Worm (Caenorhabditis elegans): ENCODE results near the gene Y71H2AM.25.

DNA sequence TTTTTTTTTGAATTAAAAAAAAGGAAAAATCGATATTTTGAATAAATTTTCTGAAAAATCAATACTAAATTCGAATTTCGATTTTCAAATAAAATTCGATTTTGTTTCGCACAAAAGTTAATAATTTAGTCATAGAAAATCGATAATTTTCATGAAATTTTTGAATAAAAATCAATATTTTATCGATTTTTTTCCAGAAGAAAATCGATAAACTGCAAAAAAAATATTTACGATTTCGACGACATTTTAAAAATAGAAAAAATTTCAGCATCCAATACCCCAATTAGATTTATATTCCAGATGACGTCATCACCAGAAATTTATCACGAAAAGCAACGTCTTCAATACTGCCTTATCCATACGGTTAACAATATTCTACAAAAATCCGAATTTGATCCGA is 34.1 kb downstream of the Y71H2AM.25 start, which contains the start of gene josd-1:
- TF ChIP-seq elt-3 (tag; optimal IDR thresholded peaks at IDR 0.05) (no peak), ceh-16 (tag; optimal IDR thresholded peaks at IDR 0.05) (no peak), unc-62 (GFP tag; optimal IDR thresholded peaks at IDR 0.05) (no peak), mbf-1 (tag; optimal IDR thresholded peaks at IDR 0.05) (no peak), R02D3.7 (tag; optimal IDR thresholded peaks at IDR 0.05) (no peak), Y55F3AM.14 (GFP tag; optimal IDR thresholded peaks at IDR 0.05) (no peak), zag-1 (tag; optimal IDR thresholded peaks at IDR 0.05) (no peak), nhr-237 (tag; optimal IDR thresholded peaks at IDR 0.05) (no peak), nhr-10 (tag; optimal IDR thresholded peaks at IDR 0.05) (no peak)

All from whole organism, L2 larva.